Worm (Caenorhabditis elegans) whole organism, L4 larva: Measurements from ENCODE around the gene bgal-1.
A peak's percentile ranks its signal among the peaks of the same experiment; 100 is the strongest.

Experiments used
- D1046.2 ChIP-seq: fragments of 200-800 bp; sonication (Bioruptor generic); IDR thresholded peaks from 2 replicates; pipeline ENCODE4 v1.3.6; 2022; ENCODE audit warnings: missing genetic modification characterization, missing compliant biosample characterization
- F10B5.3 ChIP-seq: sonication (generic microtip); optimal IDR thresholded peaks from 2 replicates; lab custom pipeline; 2016; ENCODE audit warnings: mild to moderate bottlenecking, missing genetic modification characterization, missing compliant biosample characterization
- F37D6.2 ChIP-seq: sonication (generic microtip); optimal IDR thresholded peaks from 2 replicates; lab custom pipeline; 2016; ENCODE audit warnings: mild to moderate bottlenecking, missing genetic modification characterization, missing compliant biosample characterization
- T26A8.4 ChIP-seq: fragments of 200-800 bp; sonication (Bioruptor generic); IDR thresholded peaks from 2 replicates; pipeline ENCODE4 v1.3.6; 2022; ENCODE audit warnings: missing genetic modification characterization, missing compliant biosample characterization
- Y5F2A.4 ChIP-seq: fragments of 200-800 bp; sonication (Bioruptor generic); optimal IDR thresholded peaks from 2 replicates; lab custom pipeline; 2018; ENCODE audit warnings: mild to moderate bottlenecking, missing genetic modification characterization, missing compliant biosample characterization
- ceh-32 ChIP-seq: sonication (generic microtip); optimal IDR thresholded peaks from 2 replicates; lab custom pipeline; 2016; ENCODE audit warnings: mild to moderate bottlenecking, missing genetic modification characterization, missing compliant biosample characterization; ENCODE audit not compliant: poor library complexity
- ceh-62 ChIP-seq: sonication (generic microtip); optimal IDR thresholded peaks from 2 replicates; lab custom pipeline; 2017; ENCODE audit warnings: missing biosample characterization, missing genetic modification characterization
- ces-1 ChIP-seq: fragments of 150-350 bp; sonication (generic microtip); optimal IDR thresholded peaks from 4 replicates; lab custom pipeline; 2014; ENCODE audit warnings: missing biosample characterization, missing genetic modification reagents, missing genetic modification characterization
- cey-2 ChIP-seq: sonication (generic microtip); optimal IDR thresholded peaks from 3 replicates; lab custom pipeline; 2017; ENCODE audit warnings: missing genetic modification characterization, mild to moderate bottlenecking, missing compliant biosample characterization, antibody characterized with exemption, borderline replicate concordance; ENCODE audit not compliant: insufficient read depth
- ctbp-1 ChIP-seq: fragments of 200-800 bp; sonication (Bioruptor generic); IDR thresholded peaks from 2 replicates; pipeline ENCODE4 v1.3.6; 2022; ENCODE audit warnings: missing genetic modification reagents, missing genetic modification characterization, missing compliant biosample characterization
- daf-12 ChIP-seq: fragments of 150-350 bp; optimal IDR thresholded peaks from 2 replicates; lab custom pipeline; 2014; ENCODE audit warnings: missing biosample characterization, missing genetic modification reagents, missing genetic modification characterization
- daf-19 ChIP-seq: fragments of 200-800 bp; sonication (Bioruptor generic); conservative IDR thresholded peaks from 2 replicates; pipeline ENCODE4 v1.3.6; 2022; ENCODE audit warnings: missing genetic modification characterization, missing compliant biosample characterization
- daf-8 ChIP-seq: fragments of 200-800 bp; sonication (Bioruptor generic); IDR thresholded peaks from 2 replicates; pipeline ENCODE4 v1.3.6; 2022; ENCODE audit warnings: missing genetic modification characterization, missing compliant biosample characterization
- dpl-1 ChIP-seq: fragments of 150-350 bp; optimal IDR thresholded peaks from 2 replicates; lab custom pipeline; 2014; ENCODE audit warnings: missing biosample characterization, missing genetic modification reagents, missing genetic modification characterization
- duxl-1 ChIP-seq: sonication (generic microtip); optimal IDR thresholded peaks from 2 replicates; lab custom pipeline; 2016; ENCODE audit warnings: mild to moderate bottlenecking, missing genetic modification characterization, moderate library complexity, missing compliant biosample characterization; ENCODE audit not compliant: poor library complexity
- egl-43 ChIP-seq: fragments of 200-800 bp; sonication (Bioruptor generic); IDR thresholded peaks from 2 replicates; pipeline ENCODE4 v1.3.6; 2022; ENCODE audit warnings: missing genetic modification reagents, missing genetic modification characterization, missing compliant biosample characterization
- fkh-10 ChIP-seq: fragments of 150-350 bp; optimal IDR thresholded peaks from 2 replicates; lab custom pipeline; 2014; ENCODE audit warnings: missing biosample characterization, missing genetic modification reagents, missing genetic modification characterization
- fos-1 ChIP-seq: fragments of 150-350 bp; optimal IDR thresholded peaks from 2 replicates; lab custom pipeline; 2014; ENCODE audit warnings: missing biosample characterization, missing genetic modification characterization
- gei-8 ChIP-seq: fragments of 200-800 bp; sonication (Bioruptor generic); optimal IDR thresholded peaks from 2 replicates; lab custom pipeline; 2018; ENCODE audit warnings: mild to moderate bottlenecking, missing genetic modification characterization, missing compliant biosample characterization
- hlh-11 ChIP-seq: fragments of 200-800 bp; sonication (Bioruptor generic); optimal IDR thresholded peaks from 2 replicates; lab custom pipeline; 2018; ENCODE audit warnings: mild to moderate bottlenecking, missing genetic modification characterization, missing compliant biosample characterization
- lin-1 ChIP-seq: fragments of 200-800 bp; sonication (Bioruptor generic); IDR thresholded peaks from 2 replicates; pipeline ENCODE4 v1.3.6; 2022; ENCODE audit warnings: missing genetic modification reagents, missing genetic modification characterization, missing compliant biosample characterization
- lin-13 ChIP-seq: fragments of 150-350 bp; optimal IDR thresholded peaks from 2 replicates; lab custom pipeline; 2014; ENCODE audit warnings: missing biosample characterization, missing genetic modification reagents, missing genetic modification characterization
- lin-15B ChIP-seq: fragments of 150-350 bp; sonication (generic microtip); optimal IDR thresholded peaks from 3 replicates; lab custom pipeline; 2014; ENCODE audit warnings: missing biosample characterization, missing genetic modification characterization
- lin-38 ChIP-seq: fragments of 200-800 bp; sonication (Bioruptor generic); IDR thresholded peaks from 2 replicates; pipeline ENCODE4 v1.3.6; 2022; ENCODE audit warnings: missing genetic modification reagents, missing genetic modification characterization, missing compliant biosample characterization
- lsy-2 ChIP-seq, 2 experiments: fragments of 150-350 bp in 1 of 2; sonication (generic microtip) in 1 of 2; optimal IDR thresholded peaks; 2 replicates each; lab custom pipeline; 2014 to 2017; ENCODE audit warnings: missing biosample characterization in 2 of 2, missing genetic modification characterization in 2 of 2
- madf-5 ChIP-seq, 2 experiments: fragments of 200-800 bp; sonication (Bioruptor generic); IDR thresholded peaks; 2 replicates each; pipeline ENCODE4 v1.3.6; 2022; ENCODE audit warnings: missing compliant biosample characterization in 2 of 2, missing genetic modification characterization in 2 of 2
- mdt-29 ChIP-seq: fragments of 200-800 bp; sonication (Bioruptor generic); IDR thresholded peaks from 2 replicates; pipeline ENCODE4 v1.3.6; 2022; ENCODE audit warnings: missing genetic modification reagents, missing genetic modification characterization, missing compliant biosample characterization
- mep-1 ChIP-seq: fragments of 150-350 bp; sonication (generic microtip); optimal IDR thresholded peaks from 3 replicates; lab custom pipeline; 2014; ENCODE audit warnings: missing biosample characterization, missing genetic modification characterization
- mes-2 ChIP-seq: sonication (generic microtip); optimal IDR thresholded peaks from 2 replicates; lab custom pipeline; 2016; ENCODE audit warnings: missing genotype, mild to moderate bottlenecking, missing genetic modification characterization, missing compliant biosample characterization; ENCODE audit not compliant: poor library complexity, severe bottlenecking
- mxl-2 ChIP-seq: fragments of 200-800 bp; sonication (Bioruptor generic); conservative IDR thresholded peaks from 2 replicates; pipeline ENCODE4 v1.3.6; 2022; ENCODE audit warnings: missing genetic modification reagents, missing genetic modification characterization, missing compliant biosample characterization
- nhr-10 ChIP-seq: fragments of 150-350 bp; optimal IDR thresholded peaks from 2 replicates; lab custom pipeline; 2014; ENCODE audit warnings: missing biosample characterization, missing genetic modification characterization
- nhr-102 ChIP-seq: sonication (generic microtip); optimal IDR thresholded peaks from 2 replicates; lab custom pipeline; 2016; ENCODE audit warnings: mild to moderate bottlenecking, missing genetic modification characterization, moderate library complexity, missing compliant biosample characterization
- nhr-11 ChIP-seq: fragments of 150-350 bp; optimal IDR thresholded peaks from 2 replicates; lab custom pipeline; 2014; ENCODE audit warnings: missing biosample characterization, missing genetic modification characterization
- nhr-111 ChIP-seq: fragments of 200-800 bp; sonication (Bioruptor generic); optimal IDR thresholded peaks from 2 replicates; lab custom pipeline; 2018; ENCODE audit warnings: mild to moderate bottlenecking, missing genetic modification characterization, missing compliant biosample characterization
- nhr-41 ChIP-seq: fragments of 200-800 bp; sonication (Bioruptor generic); IDR thresholded peaks from 2 replicates; pipeline ENCODE4 v1.3.6; 2022; ENCODE audit warnings: missing genetic modification reagents, missing genetic modification characterization, missing compliant biosample characterization
- nhr-6 ChIP-seq: fragments of 150-350 bp; optimal IDR thresholded peaks from 2 replicates; lab custom pipeline; 2014; ENCODE audit warnings: missing biosample characterization, missing genetic modification characterization
- nhr-76 ChIP-seq: fragments of 150-350 bp; optimal IDR thresholded peaks from 2 replicates; lab custom pipeline; 2014; ENCODE audit warnings: missing biosample characterization, missing genetic modification characterization
- php-3 ChIP-seq: fragments of 200-800 bp; sonication (Bioruptor generic); IDR thresholded peaks from 2 replicates; pipeline ENCODE4 v1.3.6; 2022; ENCODE audit warnings: missing genetic modification reagents, missing genetic modification characterization, missing compliant biosample characterization
- pqm-1 ChIP-seq: sonication (generic microtip); optimal IDR thresholded peaks from 2 replicates; lab custom pipeline; 2017; ENCODE audit warnings: missing biosample characterization, missing genetic modification characterization
- rbr-2 ChIP-seq: sonication (generic microtip); optimal IDR thresholded peaks from 2 replicates; lab custom pipeline; 2016; ENCODE audit warnings: missing genotype, missing genetic modification characterization, missing compliant biosample characterization
- sdz-12 ChIP-seq: fragments of 200-800 bp; sonication (Bioruptor generic); optimal IDR thresholded peaks from 2 replicates; lab custom pipeline; 2018; ENCODE audit warnings: mild to moderate bottlenecking, missing genetic modification characterization, missing compliant biosample characterization
- snpc-1.2 ChIP-seq: fragments of 200-800 bp; sonication (Bioruptor generic); IDR thresholded peaks from 2 replicates; pipeline ENCODE4 v1.3.6; 2022; ENCODE audit warnings: missing genetic modification reagents, missing genetic modification characterization, missing compliant biosample characterization
- snpc-4 ChIP-seq: fragments of 150-350 bp; optimal IDR thresholded peaks from 2 replicates; lab custom pipeline; 2014; ENCODE audit warnings: missing biosample characterization, missing genetic modification characterization
- spr-1 ChIP-seq: sonication (generic microtip); optimal IDR thresholded peaks from 2 replicates; lab custom pipeline; 2016; ENCODE audit warnings: mild to moderate bottlenecking, missing genetic modification characterization, missing compliant biosample characterization
- tag-97 ChIP-seq: fragments of 200-800 bp; sonication (Bioruptor generic); IDR thresholded peaks from 2 replicates; pipeline ENCODE4 v1.3.6; 2022; ENCODE audit warnings: missing genetic modification characterization, missing compliant biosample characterization
- unc-130 ChIP-seq: sonication (generic microtip); optimal IDR thresholded peaks from 2 replicates; lab custom pipeline; 2016; ENCODE audit warnings: missing genetic modification reagents, missing genetic modification characterization, missing compliant biosample characterization
- unc-39 ChIP-seq: sonication (generic microtip); optimal IDR thresholded peaks from 2 replicates; lab custom pipeline; 2017; ENCODE audit warnings: missing biosample characterization, missing genetic modification characterization
- zag-1 ChIP-seq: fragments of 150-350 bp; optimal IDR thresholded peaks from 2 replicates; lab custom pipeline; 2014; ENCODE audit warnings: missing biosample characterization, missing genetic modification characterization
- zfp-3 ChIP-seq: fragments of 200-800 bp; sonication (Bioruptor generic); conservative IDR thresholded peaks from 2 replicates; pipeline ENCODE4 v1.3.6; 2022; ENCODE audit warnings: missing genetic modification reagents, missing genetic modification characterization, missing compliant biosample characterization
- zip-11 ChIP-seq: fragments of 200-800 bp; sonication (Bioruptor generic); IDR thresholded peaks from 2 replicates; pipeline ENCODE4 v1.3.6; 2022; ENCODE audit warnings: missing genetic modification characterization, missing compliant biosample characterization
- zip-2 ChIP-seq: fragments of 150-350 bp; optimal IDR thresholded peaks from 2 replicates; lab custom pipeline; 2014; ENCODE audit warnings: missing biosample characterization, missing genetic modification characterization
- ztf-7 ChIP-seq: fragments of 150-350 bp; optimal IDR thresholded peaks from 2 replicates; lab custom pipeline; 2014; ENCODE audit warnings: missing biosample characterization, missing genetic modification characterization

Gene bgal-1

ce11 chrV:11239187-11239725, 13.4 kb upstream of the bgal-1 start, which contains the start of the genes dvc-1 and ima-1 (continued):
- TF ChIP-seq nhr-10 (tag; lab: Kevin White, UChicago) (no peak), unc-130 (GFP tag; lab: Kevin White, UChicago) (peak; percentile 96), dpl-1 (GFP tag; lab: Kevin White, UChicago) (peak; percentile 57), ceh-62 (tag; lab: Kevin White, UChicago) (no peak), lin-1 (GFP tag; lab: Robert Waterston, UW) (no peak), daf-19 (GFP tag; lab: Robert Waterston, UW) (no peak), zfp-3 (GFP tag; lab: Robert Waterston, UW) (no peak), F37D6.2 (tag; lab: Kevin White, UChicago) (no peak), T26A8.4 (GFP tag; lab: Robert Waterston, UW) (no peak), ces-1 (GFP tag; lab: Kevin White, UChicago) (no peak), lin-15B (no peak), daf-8 (GFP tag; lab: Robert Waterston, UW) (no peak), nhr-11 (no peak), snpc-1.2 (GFP tag; lab: Robert Waterston, UW) (no peak), sdz-12 (no peak), lsy-2 (tag; optimal IDR thresholded peaks at IDR 0.05; lab: Kevin White, UChicago) (no peak), pqm-1 (tag; lab: Kevin White, UChicago) (no peak), nhr-41 (GFP tag; lab: Robert Waterston, UW) (no peak), duxl-1 (tag; lab: Kevin White, UChicago) (no peak), zag-1 (tag; lab: Kevin White, UChicago) (no peak), rbr-2 (tag; lab: Kevin White, UChicago) (peak; percentile 17), fkh-10 (GFP tag; lab: Kevin White, UChicago) (no peak), lin-38 (GFP tag; lab: Robert Waterston, UW) (peak; percentile 82), F10B5.3 (no peak), fos-1 (tag; lab: Kevin White, UChicago) (no peak), nhr-6 (tag; lab: Kevin White, UChicago) (peak; percentile 50), zip-2 (no peak), madf-5 (GFP tag; IDR thresholded peaks at IDR 0.05; lab: Robert Waterston, UW) (no peak), unc-39 (tag; lab: Kevin White, UChicago) (no peak), gei-8 (GFP tag; lab: Kevin White, UChicago) (no peak), snpc-4 (tag; lab: Kevin White, UChicago) (no peak), tag-97 (GFP tag; lab: Robert Waterston, UW) (no peak), zip-11 (GFP tag; lab: Robert Waterston, UW) (no peak), mdt-29 (GFP tag; lab: Robert Waterston, UW) (peak; percentile 31; the same call in 1 of the 2 replicates), D1046.2 (GFP tag; lab: Robert Waterston, UW) (no peak), hlh-11 (tag; lab: Kevin White, UChicago) (peak; percentile 58), daf-12 (tag; lab: Kevin White, UChicago) (no peak), nhr-102 (tag; lab: Kevin White, UChicago) (no peak), ztf-7 (tag; lab: Kevin White, UChicago) (no peak), cey-2 (tag; lab: Kevin White, UChicago) (no peak), php-3 (GFP tag; lab: Robert Waterston, UW) (0 out of 2 replicates have a peak, but pooled peaks have one; percentile 30), mep-1 (tag; lab: Kevin White, UChicago) (peak; percentile 59), mxl-2 (no peak), ceh-32 (tag; lab: Kevin White, UChicago) (no peak), lin-13 (GFP tag; lab: Kevin White, UChicago) (peak; percentile 63), spr-1 (tag; lab: Kevin White, UChicago) (no peak), nhr-111 (GFP tag; lab: Kevin White, UChicago) (no peak), Y5F2A.4 (GFP tag; lab: Kevin White, UChicago) (no peak), mes-2 (peak; percentile 91), egl-43 (GFP tag; lab: Robert Waterston, UW) (peak; percentile 65), ctbp-1 (0 out of 2 replicates have a peak, but pooled peaks have one; percentile 8), nhr-76 (tag; lab: Kevin White, UChicago) (no peak)
